Worm (Caenorhabditis elegans): ENCODE data around the gene aldo-2.

- TF ChIP-seq egl-27 (tag; optimal IDR thresholded peaks at IDR 0.05) (no peak), swsn-7 (tag; optimal IDR thresholded peaks at IDR 0.05) (no peak)
Measured at ce11 chrIII:5832442-5832841, 44.0 kb downstream of the aldo-2 start.

Measured in whole organism, L1 larva.